Worm (Caenorhabditis elegans): ENCODE results near the gene hacl-1.

The hacl-1 gene

DNA sequence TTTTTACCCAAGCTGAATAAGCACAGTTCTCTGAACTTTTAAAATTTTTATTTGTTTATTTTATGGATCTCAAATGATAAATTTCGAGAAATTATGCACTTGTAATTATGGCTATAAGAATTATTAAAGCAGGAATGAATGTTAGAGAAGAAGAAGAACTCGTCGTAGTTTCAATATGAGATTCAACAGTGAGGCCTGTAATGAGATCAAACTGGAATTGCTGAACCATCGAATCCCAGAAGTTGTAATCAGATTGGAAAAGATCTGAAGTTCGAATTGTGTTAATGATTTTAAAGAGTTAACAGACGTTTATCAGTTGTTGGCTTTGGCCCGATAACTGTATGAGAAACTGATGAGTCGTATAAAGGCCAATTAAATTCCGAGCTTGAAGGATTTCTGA lies 37.0 kb downstream of the hacl-1 start (continued):
- TF ChIP-seq F22D6.2 (tag; optimal IDR thresholded peaks at IDR 0.05) = no peak
- peak; percentile 68 for TF ChIP-seq hrde-1 (tag; optimal IDR thresholded peaks at IDR 0.05; ENCODE audit: borderline replicate concordance)
- no peak for TF ChIP-seq snpc-1.3 (tag; optimal IDR thresholded peaks at IDR 0.05; ENCODE audit: insufficient read depth)
- no peak for TF ChIP-seq let-607 (tag; optimal IDR thresholded peaks at IDR 0.05)
- no peak for TF ChIP-seq pbrm-1 (GFP tag; IDR thresholded peaks at IDR 0.05)
- no peak for TF ChIP-seq T07F8.4 (tag; optimal IDR thresholded peaks at IDR 0.05)
- no peak for TF ChIP-seq B0336.3 (GFP tag; IDR thresholded peaks at IDR 0.05)
- no peak for TF ChIP-seq ztf-22 (GFP tag; optimal IDR thresholded peaks at IDR 0.05)
- peak; percentile 31 for TF ChIP-seq him-1 (tag; optimal IDR thresholded peaks at IDR 0.05)
- TF ChIP-seq madf-6 (GFP tag; IDR thresholded peaks at IDR 0.05) = peak; percentile 67
- peak; percentile 21 for TF ChIP-seq lin-54 (GFP tag; optimal IDR thresholded peaks at IDR 0.05)
- no peak for TF ChIP-seq zfh-2 (GFP tag; conservative IDR thresholded peaks at IDR 0.05)
- TF ChIP-seq ceh-91 (GFP tag; IDR thresholded peaks at IDR 0.05) = no peak
- no peak for TF ChIP-seq lir-1 (GFP tag; conservative IDR thresholded peaks at IDR 0.05)
- TF ChIP-seq ceh-100 (GFP tag; IDR thresholded peaks at IDR 0.05) = no peak
- TF ChIP-seq die-1 (tag; optimal IDR thresholded peaks at IDR 0.05) = no peak
- no peak for TF ChIP-seq K11D2.4 (GFP tag; IDR thresholded peaks at IDR 0.05)
- TF ChIP-seq nhr-27 (tag; optimal IDR thresholded peaks at IDR 0.05) = no peak
- peak; percentile 26; the same call in 1 of the 2 replicates for TF ChIP-seq F33H1.4 (GFP tag; IDR thresholded peaks at IDR 0.05)
- no peak for TF ChIP-seq ztf-25 (GFP tag; IDR thresholded peaks at IDR 0.05)
- no peak for TF ChIP-seq atf-7 (tag; optimal IDR thresholded peaks at IDR 0.05)
- no peak for TF ChIP-seq ceh-27 (GFP tag; optimal IDR thresholded peaks at IDR 0.05)
- no peak for TF ChIP-seq bed-2 (GFP tag; IDR thresholded peaks at IDR 0.05)
- TF ChIP-seq ekl-4 (GFP tag; IDR thresholded peaks at IDR 0.05) = peak; percentile 68; the same call in 1 of the 2 replicates
- TF ChIP-seq rec-8 (tag; optimal IDR thresholded peaks at IDR 0.05) = no peak
- no peak for TF ChIP-seq F57C9.4 (tag; optimal IDR thresholded peaks at IDR 0.05)
- no peak for TF ChIP-seq B0035.1 (tag; optimal IDR thresholded peaks at IDR 0.05)
- no peak for TF ChIP-seq madf-8 (GFP tag; conservative IDR thresholded peaks at IDR 0.05)
- no peak for TF ChIP-seq ztf-28 (GFP tag; IDR thresholded peaks at IDR 0.05)
- peak; percentile 2 for TF ChIP-seq tlf-1 (GFP tag; optimal IDR thresholded peaks at IDR 0.05)
- peak; percentile 43; the same call in 1 of the 2 replicates for TF ChIP-seq egl-44 (GFP tag; IDR thresholded peaks at IDR 0.05)
- TF ChIP-seq snpc-3.4 (tag; optimal IDR thresholded peaks at IDR 0.05) = no peak
- TF ChIP-seq nfyb-1 (GFP tag; IDR thresholded peaks at IDR 0.05) = no peak
- no peak for TF ChIP-seq tbx-9 (tag; optimal IDR thresholded peaks at IDR 0.05; ENCODE audit: borderline replicate concordance)
- no peak for TF ChIP-seq ets-4 (GFP tag; optimal IDR thresholded peaks at IDR 0.05)
- TF ChIP-seq tbp1 (GFP tag; optimal IDR thresholded peaks at IDR 0.05) = peak; percentile 0
- TF ChIP-seq nfya-1 (tag; optimal IDR thresholded peaks at IDR 0.05; ENCODE audit: borderline replicate concordance, insufficient read depth) = no peak
- TF ChIP-seq ztf-6 (GFP tag; IDR thresholded peaks at IDR 0.05) = no peak
- TF ChIP-seq Y53F4B.3 (GFP tag; IDR thresholded peaks at IDR 0.05) = no peak
- no peak for TF ChIP-seq ceh-79 (tag; optimal IDR thresholded peaks at IDR 0.05)
- no peak for TF ChIP-seq gei-17 (GFP tag; optimal IDR thresholded peaks at IDR 0.05)
- no peak for TF ChIP-seq ZK185.1 (tag; optimal IDR thresholded peaks at IDR 0.05; ENCODE audit: poor library complexity, severe bottlenecking)
- no peak for TF ChIP-seq aptf-3 (GFP tag; IDR thresholded peaks at IDR 0.05)
- TF ChIP-seq lin-26 (GFP tag; IDR thresholded peaks at IDR 0.05) = no peak
- no peak for TF ChIP-seq somi-1 (GFP tag; optimal IDR thresholded peaks at IDR 0.05)
- peak; percentile 69; the same call in 1 of the 2 replicates for TF ChIP-seq madf-3 (GFP tag; IDR thresholded peaks at IDR 0.05)
- TF ChIP-seq Y67H2A.10 (GFP tag; conservative IDR thresholded peaks at IDR 0.05) = no peak
- no peak for TF ChIP-seq Y53G8AR.9 (GFP tag; conservative IDR thresholded peaks at IDR 0.05)

Measured in whole organism, young adult.